Worm (Caenorhabditis elegans): ENCODE results near the gene rol-3.

The rol-3 gene

DNA sequence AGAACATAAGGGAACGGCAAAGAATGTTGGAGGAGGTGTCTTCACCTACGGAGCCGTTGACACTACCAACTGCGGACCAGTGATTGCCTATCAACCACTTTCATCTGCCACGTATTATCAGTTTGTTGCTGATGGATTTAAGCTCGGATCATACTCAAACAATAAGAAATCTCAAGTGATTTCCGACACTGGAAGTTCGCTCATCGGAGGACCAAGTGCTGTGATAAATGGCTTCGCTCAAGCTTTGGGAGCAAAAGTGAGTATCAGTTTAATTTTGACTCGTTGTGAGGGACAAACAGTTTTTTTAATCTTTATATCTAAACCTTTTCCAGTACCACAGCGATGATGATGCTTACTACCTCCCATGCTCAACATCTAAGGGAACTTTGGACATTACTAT, 33.2 kb upstream of the rol-3 start:
- no peak for TF ChIP-seq sptf-1 (tag; optimal IDR thresholded peaks at IDR 0.05)
- no peak for TF ChIP-seq lsy-2 (tag; optimal IDR thresholded peaks at IDR 0.05)
- no peak for TF ChIP-seq nhr-28 (tag; optimal IDR thresholded peaks at IDR 0.05)
- no peak for TF ChIP-seq drap-1 (GFP tag; optimal IDR thresholded peaks at IDR 0.05)
- no peak for TF ChIP-seq lin-32 (GFP tag; optimal IDR thresholded peaks at IDR 0.05)
- no peak for TF ChIP-seq hlh-1 (tag; optimal IDR thresholded peaks at IDR 0.05)
- TF ChIP-seq cnd-1 (tag; optimal IDR thresholded peaks at IDR 0.05) = no peak
- no peak for TF ChIP-seq ceh-83 (GFP tag; optimal IDR thresholded peaks at IDR 0.05)
- no peak for TF ChIP-seq mls-2 (tag; optimal IDR thresholded peaks at IDR 0.05)
- TF ChIP-seq ceh-39 (tag; optimal IDR thresholded peaks at IDR 0.05) = no peak
- no peak for TF ChIP-seq lin-13 (tag; optimal IDR thresholded peaks at IDR 0.05)
- no peak for TF ChIP-seq nhr-76 (tag; optimal IDR thresholded peaks at IDR 0.05)

DNA sequence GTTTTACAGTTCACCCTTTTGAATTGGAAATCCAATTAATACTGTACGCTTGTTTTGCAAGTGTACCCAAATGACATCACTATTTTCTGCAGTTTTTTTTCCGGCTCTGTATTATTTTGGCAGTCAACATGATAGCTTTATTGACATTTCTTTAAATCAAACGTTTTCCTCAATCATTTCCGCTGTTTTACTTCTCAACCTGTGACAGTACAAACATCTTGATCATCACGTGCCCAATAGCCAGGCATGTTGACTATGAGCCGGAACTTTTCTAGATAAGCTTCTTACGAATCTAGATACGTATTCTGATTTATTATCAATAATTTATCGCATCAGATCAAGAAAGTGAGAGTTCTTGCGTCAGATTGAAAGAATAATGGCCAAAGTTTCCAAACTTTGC, 31.7 kb upstream of the rol-3 start:
- TF ChIP-seq ces-1 (GFP tag; optimal IDR thresholded peaks at IDR 0.05) = no peak
- TF ChIP-seq bed-3 (GFP tag; optimal IDR thresholded peaks at IDR 0.05) = no peak
- TF ChIP-seq snpc-4 (tag; optimal IDR thresholded peaks at IDR 0.05) = no peak
- TF ChIP-seq sem-2 (GFP tag; optimal IDR thresholded peaks at IDR 0.05) = no peak
- no peak for TF ChIP-seq ham-2 (GFP tag; optimal IDR thresholded peaks at IDR 0.05)
- no peak for TF ChIP-seq flh-1 (GFP tag; optimal IDR thresholded peaks at IDR 0.05)
- TF ChIP-seq ceh-43 (GFP tag; optimal IDR thresholded peaks at IDR 0.05) = no peak
- TF ChIP-seq ceh-39 (tag; optimal IDR thresholded peaks at IDR 0.05) = no peak
- TF ChIP-seq M03D4.4 (tag; optimal IDR thresholded peaks at IDR 0.05) = no peak
- no peak for TF ChIP-seq elt-1 (tag; optimal IDR thresholded peaks at IDR 0.05; ENCODE audit: borderline replicate concordance, insufficient read depth)

DNA sequence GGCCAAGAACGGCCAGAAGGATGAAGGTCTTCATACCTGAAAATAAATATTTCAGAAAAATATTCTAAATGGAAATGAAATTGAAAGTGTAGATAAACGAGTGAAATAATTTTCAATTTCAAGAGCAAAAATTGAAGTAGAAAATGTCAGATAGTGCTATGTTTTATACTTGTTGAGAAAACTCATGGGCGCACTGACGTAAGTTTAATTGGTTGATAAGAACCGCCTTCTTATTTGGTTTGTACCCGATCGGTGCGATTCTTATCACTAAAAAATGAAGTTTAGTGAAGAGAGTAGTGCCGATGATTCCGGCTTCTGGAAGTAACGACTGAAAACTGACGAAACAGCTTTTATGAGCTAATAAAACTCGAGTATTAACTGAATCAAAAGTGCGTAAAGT, 30.7 kb upstream of the rol-3 start, which contains the start of the genes asp-6 and asp-12:
Gene asp-6 (minus strand): TSS at position 36 of the 400 bp plus-strand sequence.
Gene asp-12 (plus strand): TSS at position 309 of the 400 bp plus-strand sequence.
- TF ChIP-seq M03D4.4 (tag; optimal IDR thresholded peaks at IDR 0.05) (no peak), drap-1 (GFP tag; optimal IDR thresholded peaks at IDR 0.05) (no peak), ham-2 (GFP tag; optimal IDR thresholded peaks at IDR 0.05) (no peak), mab-5 (tag; optimal IDR thresholded peaks at IDR 0.05) (no peak), nhr-12 (tag; optimal IDR thresholded peaks at IDR 0.05) (no peak), mep-1 (tag; optimal IDR thresholded peaks at IDR 0.05) (no peak), unc-120 (tag; optimal IDR thresholded peaks at IDR 0.05; ENCODE audit: poor library complexity, severe bottlenecking) (no peak), nhr-28 (tag; optimal IDR thresholded peaks at IDR 0.05) (no peak)

DNA sequence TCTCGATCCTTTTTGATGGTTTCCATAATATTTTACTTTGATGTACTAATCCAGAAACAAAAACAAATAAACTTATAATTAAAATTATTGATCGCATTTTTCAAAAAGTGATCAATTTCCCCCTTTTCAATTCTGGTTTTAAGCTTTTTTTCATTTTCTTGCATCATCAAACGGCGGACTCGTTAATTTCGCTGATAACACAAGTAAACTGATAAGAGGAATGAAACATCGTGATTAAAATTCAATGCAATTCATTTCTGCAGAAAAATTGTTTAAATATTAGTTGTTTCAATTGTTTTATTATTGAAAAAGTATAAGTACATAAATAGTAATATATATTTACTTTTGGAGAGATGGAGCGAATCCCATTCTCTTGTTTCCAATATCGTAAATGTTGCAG, 29.1 kb upstream of the rol-3 start:
- TF ChIP-seq zip-8 (tag; optimal IDR thresholded peaks at IDR 0.05) (no peak), cnd-1 (tag; optimal IDR thresholded peaks at IDR 0.05) (no peak), pha-4 (tag; optimal IDR thresholded peaks at IDR 0.05) (no peak), hlh-1 (tag; optimal IDR thresholded peaks at IDR 0.05) (no peak), M03D4.4 (tag; optimal IDR thresholded peaks at IDR 0.05) (no peak), mep-1 (tag; optimal IDR thresholded peaks at IDR 0.05) (no peak), ztf-11 (tag; optimal IDR thresholded peaks at IDR 0.05) (no peak), snpc-4 (tag; optimal IDR thresholded peaks at IDR 0.05) (no peak), nhr-237 (tag; optimal IDR thresholded peaks at IDR 0.05) (no peak), lin-13 (tag; optimal IDR thresholded peaks at IDR 0.05) (no peak)

DNA sequence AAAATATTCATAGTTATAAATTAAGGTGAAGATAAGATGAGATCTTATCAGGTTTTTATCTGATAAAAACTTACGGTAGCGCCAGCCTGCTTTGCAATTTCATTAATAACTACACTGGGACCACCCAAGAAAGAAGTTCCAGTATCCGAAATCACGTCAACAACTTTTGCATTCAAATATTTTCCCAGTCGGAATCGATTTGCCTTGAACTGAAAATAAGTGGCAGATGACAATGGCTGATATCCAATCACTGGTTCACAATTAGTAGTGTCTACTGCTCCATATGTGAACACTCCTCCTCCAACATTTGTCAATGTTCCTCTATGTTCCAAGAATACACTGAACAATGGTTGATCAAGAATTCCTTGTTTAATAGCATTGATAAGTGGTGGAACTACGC, 28.0 kb upstream of the rol-3 start, which contains the start of gene F21F8.5:
Gene F21F8.5 (minus strand): TSS at position 101 of the 400 bp plus-strand sequence.
- TF ChIP-seq nhr-2 (tag; optimal IDR thresholded peaks at IDR 0.05) (no peak), ham-2 (GFP tag; optimal IDR thresholded peaks at IDR 0.05) (no peak), cnd-1 (tag; optimal IDR thresholded peaks at IDR 0.05) (no peak), mep-1 (tag; optimal IDR thresholded peaks at IDR 0.05) (no peak), bed-3 (GFP tag; optimal IDR thresholded peaks at IDR 0.05) (no peak)

DNA sequence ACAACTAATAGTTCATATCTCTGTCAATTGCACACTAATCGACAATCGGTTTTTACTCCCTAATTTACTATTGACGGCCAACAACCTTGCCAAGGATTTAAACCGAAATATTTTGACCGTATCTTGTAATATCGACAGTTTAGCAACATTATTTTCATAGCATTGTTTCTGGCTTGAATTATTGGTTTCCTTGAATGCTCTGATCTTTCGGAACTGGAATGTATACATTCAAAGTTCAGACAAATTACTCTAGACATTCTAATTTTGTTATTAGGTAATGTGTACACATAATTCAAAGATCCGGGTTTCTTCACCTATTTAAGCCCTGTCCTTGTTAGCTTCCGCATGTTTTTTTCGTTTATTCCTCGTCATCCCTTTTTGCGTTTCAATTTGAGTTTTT, 25.7 kb upstream of the rol-3 start, which contains the start of gene C16D9.9:
Gene C16D9.9 (plus strand): TSS at position 301 of the 400 bp plus-strand sequence.
- no peak for TF ChIP-seq flh-1 (GFP tag; optimal IDR thresholded peaks at IDR 0.05)
- no peak for TF ChIP-seq ztf-11 (tag; optimal IDR thresholded peaks at IDR 0.05)
- no peak for TF ChIP-seq elt-3 (tag; optimal IDR thresholded peaks at IDR 0.05)
- no peak for TF ChIP-seq zip-8 (tag; optimal IDR thresholded peaks at IDR 0.05)
- TF ChIP-seq elt-1 (tag; optimal IDR thresholded peaks at IDR 0.05; ENCODE audit: borderline replicate concordance, insufficient read depth) = no peak
- TF ChIP-seq ceh-39 (tag; optimal IDR thresholded peaks at IDR 0.05) = no peak
- TF ChIP-seq ces-1 (GFP tag; optimal IDR thresholded peaks at IDR 0.05) = no peak
- no peak for TF ChIP-seq mep-1 (tag; optimal IDR thresholded peaks at IDR 0.05)
- no peak for TF ChIP-seq hlh-1 (tag; optimal IDR thresholded peaks at IDR 0.05)
- no peak for TF ChIP-seq unc-62 (GFP tag; optimal IDR thresholded peaks at IDR 0.05)
- TF ChIP-seq lsy-2 (tag; optimal IDR thresholded peaks at IDR 0.05) = no peak
- TF ChIP-seq nhr-28 (tag; optimal IDR thresholded peaks at IDR 0.05) = no peak
- no peak for TF ChIP-seq M03D4.4 (tag; optimal IDR thresholded peaks at IDR 0.05)
- TF ChIP-seq mls-2 (tag; optimal IDR thresholded peaks at IDR 0.05) = no peak
- TF ChIP-seq sptf-1 (tag; optimal IDR thresholded peaks at IDR 0.05) = no peak
- TF ChIP-seq unc-120 (tag; optimal IDR thresholded peaks at IDR 0.05; ENCODE audit: poor library complexity, severe bottlenecking) = no peak
- TF ChIP-seq ham-2 (GFP tag; optimal IDR thresholded peaks at IDR 0.05) = no peak
- TF ChIP-seq snpc-4 (tag; optimal IDR thresholded peaks at IDR 0.05) = no peak
- no peak for TF ChIP-seq cnd-1 (tag; optimal IDR thresholded peaks at IDR 0.05)
- TF ChIP-seq tbx-8 (GFP tag; optimal IDR thresholded peaks at IDR 0.05) = no peak

Measured in whole organism, mixed stage, embryonic.